Fruit fly (Drosophila melanogaster): ENCODE data around the gene U4-U6-60K.
A peak's percentile ranks its signal among the peaks of the same experiment; 100 is the strongest.

The U4-U6-60K gene

dm6 chr3L:17497969-17498368 is 15.7 kb downstream of the U4-U6-60K start:
- TF ChIP-seq PHDP (tag; optimal IDR thresholded peaks at IDR 0.05), result no peak
- TF ChIP-seq br (optimal IDR thresholded peaks at IDR 0.05), result no peak
- no peak for TF ChIP-seq CG31224 (GFP tag; IDR thresholded peaks at IDR 0.05)
- no peak for TF ChIP-seq Camta (GFP tag; optimal IDR thresholded peaks at IDR 0.05)
- no peak for TF ChIP-seq CG13624 (GFP tag; optimal IDR thresholded peaks at IDR 0.05)
- peak; percentile 65 for TF ChIP-seq grau (tag; optimal IDR thresholded peaks at IDR 0.05)
- no peak for TF ChIP-seq CG15514 (GFP tag; optimal IDR thresholded peaks at IDR 0.05)
- no peak for TF ChIP-seq CG12769 (tag; optimal IDR thresholded peaks at IDR 0.05)
- no peak for TF ChIP-seq vnd (GFP tag; IDR thresholded peaks at IDR 0.05; ENCODE audit: partially characterized antibody)
- TF ChIP-seq CG9817 (tag; optimal IDR thresholded peaks at IDR 0.05), result no peak
- TF ChIP-seq sima (GFP tag; optimal IDR thresholded peaks at IDR 0.05), result no peak
- no peak for TF ChIP-seq Vsx1 (GFP tag; optimal IDR thresholded peaks at IDR 0.05)
- TF ChIP-seq sob (GFP tag; IDR thresholded peaks at IDR 0.05), result no peak
- TF ChIP-seq seq (GFP tag; IDR thresholded peaks at IDR 0.05), result no peak
- TF ChIP-seq CG13296 (GFP tag; optimal IDR thresholded peaks at IDR 0.05), result no peak
- TF ChIP-seq Neu2 (GFP tag; optimal IDR thresholded peaks at IDR 0.05; ENCODE audit: borderline replicate concordance), result no peak
- TF ChIP-seq dan (GFP tag; IDR thresholded peaks at IDR 0.05), result no peak
- no peak for TF ChIP-seq wor (GFP tag; IDR thresholded peaks at IDR 0.05)
- TF ChIP-seq repo (GFP tag; optimal IDR thresholded peaks at IDR 0.05), result no peak
- TF ChIP-seq Ptx1 (GFP tag; IDR thresholded peaks at IDR 0.05), result peak; percentile 17; the same call in 1 of the 2 replicates
- peak; percentile 59 for TF ChIP-seq sens (GFP tag)
- TF ChIP-seq Doc3 (GFP tag; IDR thresholded peaks at IDR 0.05; ENCODE audit: partially characterized antibody), result no peak
- TF ChIP-seq E2f2 (GFP tag; IDR thresholded peaks at IDR 0.05), result no peak
- TF ChIP-seq CG12071 (GFP tag; optimal IDR thresholded peaks at IDR 0.05), result no peak
- TF ChIP-seq Fer2 (tag; optimal IDR thresholded peaks at IDR 0.05), result no peak
- no peak for TF ChIP-seq chm (GFP tag; IDR thresholded peaks at IDR 0.05)
- no peak for TF ChIP-seq nmo (GFP tag; optimal IDR thresholded peaks at IDR 0.05)
- no peak for TF ChIP-seq Poxn (GFP tag; IDR thresholded peaks at IDR 0.05)
- no peak for TF ChIP-seq CG12155 (GFP tag; optimal IDR thresholded peaks at IDR 0.05)
- TF ChIP-seq hth (optimal IDR thresholded peaks at IDR 0.05), result no peak
- TF ChIP-seq croc (GFP tag; conservative IDR thresholded peaks at IDR 0.05), result no peak
- TF ChIP-seq ara (GFP tag; IDR thresholded peaks at IDR 0.05), result 0 out of 2 replicates have a peak, but pooled peaks have one; percentile 8
- TF ChIP-seq dmrt11E (tag; optimal IDR thresholded peaks at IDR 0.05), result no peak
- TF ChIP-seq slp2 (GFP tag; optimal IDR thresholded peaks at IDR 0.05), result no peak
- TF ChIP-seq CG43689 (GFP tag; IDR thresholded peaks at IDR 0.05), result no peak
- TF ChIP-seq HHEX (GFP tag; optimal IDR thresholded peaks at IDR 0.05), result no peak
- no peak for TF ChIP-seq rib (GFP tag; IDR thresholded peaks at IDR 0.05)
- TF ChIP-seq Dip2 (GFP tag; IDR thresholded peaks at IDR 0.05), result no peak
- no peak for TF ChIP-seq CG16813 (GFP tag; IDR thresholded peaks at IDR 0.05; ENCODE audit: partially characterized antibody)
- no peak for TF ChIP-seq CG34422 (GFP tag; IDR thresholded peaks at IDR 0.05)
- peak; percentile 53 for TF ChIP-seq Blimp-1 (GFP tag; optimal IDR thresholded peaks at IDR 0.05)
- TF ChIP-seq NC2β (GFP tag; optimal IDR thresholded peaks at IDR 0.05), result no peak
- TF ChIP-seq CG4617 (GFP tag; optimal IDR thresholded peaks at IDR 0.05; ENCODE audit: borderline replicate concordance), result no peak
- TF ChIP-seq CG2129 (GFP tag; IDR thresholded peaks at IDR 0.05; ENCODE audit: partially characterized antibody), result no peak
- TF ChIP-seq CG12659 (GFP tag; optimal IDR thresholded peaks at IDR 0.05), result no peak
- no peak for TF ChIP-seq CG3163 (GFP tag; optimal IDR thresholded peaks at IDR 0.05)
- peak; percentile 76 for TF ChIP-seq Drgx (GFP tag; IDR thresholded peaks at IDR 0.05)
- 0 out of 3 replicates have a peak, but pooled peaks have one; percentile 28 for TF ChIP-seq ci (GFP tag; IDR thresholded peaks at IDR 0.05)
- no peak for TF ChIP-seq Rx (GFP tag; IDR thresholded peaks at IDR 0.05)
- TF ChIP-seq Lim3 (GFP tag; IDR thresholded peaks at IDR 0.05), result no peak
- TF ChIP-seq CG3407 (GFP tag; optimal IDR thresholded peaks at IDR 0.05), result no peak
- TF ChIP-seq CG4730 (GFP tag; IDR thresholded peaks at IDR 0.05), result no peak
- no peak for TF ChIP-seq salm (tag; optimal IDR thresholded peaks at IDR 0.05)
